Worm (Caenorhabditis elegans) whole organism, mixed stage, embryonic: Measurements from ENCODE around the gene dhs-29.
A peak's percentile ranks its signal among the peaks of the same experiment; 100 is the strongest.

ENCODE experiments used
- bed-3 ChIP-seq: fragments of 200-800 bp; sonication (Bioruptor generic); optimal IDR thresholded peaks from 3 replicates; lab custom pipeline; 2018; ENCODE audit warnings: mild to moderate bottlenecking, missing genetic modification characterization, moderate library complexity, missing compliant biosample characterization
- ceh-83 ChIP-seq: fragments of 200-800 bp; sonication (Bioruptor generic); optimal IDR thresholded peaks from 2 replicates; lab custom pipeline; 2018; ENCODE audit warnings: mild to moderate bottlenecking, missing genetic modification characterization, missing compliant biosample characterization
- lin-13 ChIP-seq: fragments of 150-350 bp; optimal IDR thresholded peaks from 2 replicates; lab custom pipeline; 2014; ENCODE audit warnings: missing biosample characterization, missing genetic modification characterization
- lin-32 ChIP-seq: fragments of 200-800 bp; sonication (Bioruptor generic); optimal IDR thresholded peaks from 2 replicates; lab custom pipeline; 2018; ENCODE audit warnings: mild to moderate bottlenecking, missing genetic modification characterization, missing compliant biosample characterization
- nhr-12 ChIP-seq: fragments of 150-350 bp; optimal IDR thresholded peaks from 2 replicates; lab custom pipeline; 2014; ENCODE audit warnings: missing biosample characterization, missing genetic modification characterization
- nhr-76 ChIP-seq: sonication (generic microtip); optimal IDR thresholded peaks from 2 replicates; lab custom pipeline; 2017; ENCODE audit warnings: missing biosample characterization, missing genetic modification characterization
- unc-120 ChIP-seq: sonication (generic microtip); optimal IDR thresholded peaks from 2 replicates; lab custom pipeline; 2017; ENCODE audit warnings: missing genetic modification characterization, missing compliant biosample characterization; ENCODE audit not compliant: poor library complexity, severe bottlenecking

- TF ChIP-seq nhr-12 (tag; lab: Kevin White, UChicago), result no peak
- no peak for TF ChIP-seq nhr-76 (tag; lab: Kevin White, UChicago)
- no peak for TF ChIP-seq lin-13 (tag; lab: Kevin White, UChicago)
- peak; percentile 25 for TF ChIP-seq unc-120 (tag; lab: Kevin White, UChicago)
- no peak for TF ChIP-seq lin-32
- TF ChIP-seq bed-3 (GFP tag; lab: Kevin White, UChicago), result no peak
- no peak for TF ChIP-seq ceh-83 (GFP tag; lab: Kevin White, UChicago)
Measured at ce11 chrX:7653708-7654390, 10.9 kb downstream of the dhs-29 start.
